Fruit fly (Drosophila melanogaster): ENCODE data around the gene CG1537.

The CG1537 gene

dm6 chrX:11059519-11059918, 3.5 kb downstream of the CG1537 start, which contains the start of gene CG1545:
TSS of gene CG1545 (minus strand) at chrX:11059619.
- TF ChIP-seq bsh (GFP tag; optimal IDR thresholded peaks at IDR 0.05) (no peak), CG17361 (GFP tag; IDR thresholded peaks at IDR 0.05) (no peak), CG4730 (GFP tag; IDR thresholded peaks at IDR 0.05) (no peak), crp (GFP tag; optimal IDR thresholded peaks at IDR 0.05) (no peak), CG3163 (GFP tag; optimal IDR thresholded peaks at IDR 0.05) (no peak), cwo (GFP tag; optimal IDR thresholded peaks at IDR 0.05) (no peak), pho (GFP tag; optimal IDR thresholded peaks at IDR 0.05) (no peak), Atf3 (GFP tag; optimal IDR thresholded peaks at IDR 0.05) (no peak), Fer1 (GFP tag; optimal IDR thresholded peaks at IDR 0.05) (no peak)

DNA sequence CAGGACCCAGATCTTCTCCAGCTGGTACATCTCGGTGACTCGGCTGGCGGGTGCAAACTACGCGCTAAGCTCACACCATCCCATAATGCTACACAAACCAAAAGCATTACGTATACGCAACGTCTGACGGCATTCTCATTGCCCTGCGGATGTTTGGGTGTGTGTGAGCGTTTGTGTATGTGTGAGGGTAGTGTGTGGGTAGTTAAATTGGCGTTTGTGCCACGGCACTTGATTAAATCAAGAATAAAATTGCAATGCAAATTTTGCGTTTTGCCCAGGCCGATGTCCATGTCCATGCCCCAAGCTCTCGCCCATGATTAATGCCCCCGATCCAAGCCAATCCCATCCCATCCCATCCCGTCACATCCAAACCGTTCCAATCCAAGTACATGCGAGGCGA, 9.5 kb downstream of the CG1537 start, which contains the start of gene CG1552:
TSS of gene CG1552 (minus strand) at position 101 of the 400 bp plus-strand sequence.
- no peak for TF ChIP-seq tll (GFP tag; optimal IDR thresholded peaks at IDR 0.05)
- TF ChIP-seq Blimp-1 (GFP tag; optimal IDR thresholded peaks at IDR 0.05), result no peak
- TF ChIP-seq CG10209 (GFP tag; optimal IDR thresholded peaks at IDR 0.05), result no peak
- TF ChIP-seq CG15479 (GFP tag; optimal IDR thresholded peaks at IDR 0.05), result no peak
- no peak for TF ChIP-seq CG17568 (GFP tag; optimal IDR thresholded peaks at IDR 0.05)
- no peak for TF ChIP-seq CG6654 (GFP tag; optimal IDR thresholded peaks at IDR 0.05)

dm6 chrX:11044456-11044855, 18.5 kb downstream of the CG1537 start, which contains the start of gene SmydA-4:
TSS of gene SmydA-4 (plus strand) at chrX:11044756.
- TF ChIP-seq CG14860 (GFP tag; IDR thresholded peaks at IDR 0.05; ENCODE audit: partially characterized antibody), result no peak
- peak; percentile 29 for TF ChIP-seq sens (GFP tag)
- TF ChIP-seq CG11456 (GFP tag; IDR thresholded peaks at IDR 0.05), result no peak
- TF ChIP-seq CG10543 (GFP tag; optimal IDR thresholded peaks at IDR 0.05), result peak; percentile 8

dm6 chrX:11039788-11040187, 23.2 kb downstream of the CG1537 start, which contains the start of gene vex:
TSS of gene vex (minus strand) at chrX:11039901.
- TF ChIP-seq CG3847 (GFP tag; IDR thresholded peaks at IDR 0.05), result no peak
- peak; percentile 94 for TF ChIP-seq Deaf1 (tag; optimal IDR thresholded peaks at IDR 0.05)
- TF ChIP-seq NC2β (GFP tag; optimal IDR thresholded peaks at IDR 0.05), result no peak
- TF ChIP-seq Jarid2 (GFP tag; optimal IDR thresholded peaks at IDR 0.05), result peak; percentile 35
- peak; percentile 26 for TF ChIP-seq zf30C (GFP tag; optimal IDR thresholded peaks at IDR 0.05)
- peak; percentile 66 for TF ChIP-seq CG15479 (GFP tag; optimal IDR thresholded peaks at IDR 0.05)
- peak; percentile 79 for TF ChIP-seq Adf1 (GFP tag; IDR thresholded peaks at IDR 0.05)
- peak; percentile 33 for TF ChIP-seq ewg (GFP tag; optimal IDR thresholded peaks at IDR 0.05)
- no peak for TF ChIP-seq bsh (GFP tag; optimal IDR thresholded peaks at IDR 0.05)
- TF ChIP-seq Dbx (GFP tag; IDR thresholded peaks at IDR 0.05), result no peak
- TF ChIP-seq CG10431 (GFP tag; optimal IDR thresholded peaks at IDR 0.05), result no peak
